Worm (Caenorhabditis elegans) whole organism, L3 larva: ENCODE results near the gene srv-26.

Source experiments
- daf-12 ChIP-seq: fragments of 150-350 bp; optimal IDR thresholded peaks from 2 replicates; lab custom pipeline; 2014; ENCODE audit warnings: missing biosample characterization, missing genetic modification reagents, missing genetic modification characterization
- elt-1 ChIP-seq: fragments of 150-350 bp; optimal IDR thresholded peaks from 2 replicates; lab custom pipeline; 2014; ENCODE audit warnings: missing biosample characterization, missing genetic modification characterization
- elt-2 ChIP-seq: sonication (generic microtip); optimal IDR thresholded peaks from 2 replicates; lab custom pipeline; 2016; ENCODE audit warnings: missing genetic modification reagents, mild to moderate bottlenecking, missing genetic modification characterization, missing compliant biosample characterization
- fos-1 ChIP-seq: fragments of 150-350 bp; optimal IDR thresholded peaks from 2 replicates; lab custom pipeline; 2014; ENCODE audit warnings: missing biosample characterization, missing genetic modification characterization
- nhr-11 ChIP-seq: fragments of 150-350 bp; optimal IDR thresholded peaks from 2 replicates; lab custom pipeline; 2014; ENCODE audit warnings: missing biosample characterization, missing genetic modification characterization
- nhr-12 ChIP-seq: fragments of 150-350 bp; optimal IDR thresholded peaks from 2 replicates; lab custom pipeline; 2014; ENCODE audit warnings: missing biosample characterization, missing genetic modification characterization
- nhr-28 ChIP-seq: fragments of 150-350 bp; optimal IDR thresholded peaks from 2 replicates; lab custom pipeline; 2014; ENCODE audit warnings: missing biosample characterization, missing genetic modification characterization
- nhr-67 ChIP-seq: fragments of 150-350 bp; optimal IDR thresholded peaks from 2 replicates; lab custom pipeline; 2014; ENCODE audit warnings: missing biosample characterization, missing genetic modification characterization
- pha-4 ChIP-seq: fragments of 150-350 bp; optimal IDR thresholded peaks from 2 replicates; lab custom pipeline; 2014; ENCODE audit warnings: missing biosample characterization, missing genetic modification reagents, missing genetic modification characterization
- skn-1 ChIP-seq: fragments of 150-350 bp; optimal IDR thresholded peaks from 2 replicates; lab custom pipeline; 2014; ENCODE audit warnings: missing biosample characterization, missing genetic modification characterization
- unc-62 ChIP-seq: fragments of 150-350 bp; sonication (generic microtip); optimal IDR thresholded peaks from 4 replicates; lab custom pipeline; 2014; ENCODE audit warnings: missing biosample characterization, missing genetic modification reagents, missing genetic modification characterization
- zag-1 ChIP-seq: fragments of 150-350 bp; optimal IDR thresholded peaks from 2 replicates; lab custom pipeline; 2014; ENCODE audit warnings: missing biosample characterization, missing genetic modification characterization

DNA sequence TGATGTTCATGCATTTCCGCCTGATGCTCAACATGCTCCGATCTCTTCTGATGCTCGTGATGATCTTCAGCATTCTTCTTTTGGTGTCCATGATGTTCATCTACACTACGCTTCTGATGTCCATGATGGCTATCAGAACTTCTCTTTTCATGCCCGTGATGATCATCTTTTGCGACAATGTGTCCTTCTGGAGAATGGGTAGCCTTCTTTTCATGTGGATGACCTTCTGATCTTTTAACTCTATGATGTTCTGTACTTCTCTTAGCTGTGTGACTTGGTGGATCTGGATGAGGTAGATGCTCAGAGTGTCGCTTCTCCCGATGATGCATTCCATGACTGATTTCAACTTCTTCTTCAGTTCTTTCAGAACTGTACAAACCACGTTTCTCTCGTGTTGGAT lies 42.7 kb downstream of the srv-26 start:
- TF ChIP-seq unc-62 (GFP tag; lab: Kevin White, UChicago), result no peak
- no peak for TF ChIP-seq pha-4 (tag; lab: Kevin White, UChicago)
- no peak for TF ChIP-seq daf-12 (tag; lab: Kevin White, UChicago)
- TF ChIP-seq zag-1 (tag; lab: Kevin White, UChicago), result no peak
- no peak for TF ChIP-seq nhr-28
- no peak for TF ChIP-seq nhr-12 (tag; lab: Kevin White, UChicago)
- TF ChIP-seq nhr-67 (tag; lab: Kevin White, UChicago), result no peak
- no peak for TF ChIP-seq skn-1
- no peak for TF ChIP-seq elt-2
- TF ChIP-seq elt-1, result no peak
- TF ChIP-seq nhr-11 (tag; lab: Kevin White, UChicago), result no peak
- TF ChIP-seq fos-1, result no peak
